Worm (Caenorhabditis elegans) whole organism, mixed stage, embryonic: ENCODE data around the gene str-236.

Source experiments
- elt-3 ChIP-seq: fragments of 150-350 bp; optimal IDR thresholded peaks from 2 replicates; lab custom pipeline; 2014; ENCODE audit warnings: missing biosample characterization, missing genetic modification characterization
- ham-2 ChIP-seq: fragments of 200-800 bp; sonication (Bioruptor generic); optimal IDR thresholded peaks from 2 replicates; lab custom pipeline; 2018; ENCODE audit warnings: mild to moderate bottlenecking, missing genetic modification characterization, missing compliant biosample characterization
- lin-13 ChIP-seq: fragments of 150-350 bp; optimal IDR thresholded peaks from 2 replicates; lab custom pipeline; 2014; ENCODE audit warnings: missing biosample characterization, missing genetic modification characterization
- lsy-2 ChIP-seq: fragments of 150-350 bp; optimal IDR thresholded peaks from 2 replicates; lab custom pipeline; 2014; ENCODE audit warnings: missing biosample characterization, missing genetic modification characterization
- nhr-2 ChIP-seq: fragments of 150-350 bp; optimal IDR thresholded peaks from 2 replicates; lab custom pipeline; 2014; ENCODE audit warnings: missing biosample characterization, missing genetic modification characterization
- nhr-237 ChIP-seq: fragments of 150-350 bp; optimal IDR thresholded peaks from 2 replicates; lab custom pipeline; 2014; ENCODE audit warnings: missing biosample characterization, missing genetic modification characterization
- pha-4 ChIP-seq: fragments of 150-350 bp; optimal IDR thresholded peaks from 2 replicates; lab custom pipeline; 2018; ENCODE audit warnings: missing biosample characterization, missing genetic modification reagents, missing genetic modification characterization
- snpc-4 ChIP-seq: fragments of 150-350 bp; optimal IDR thresholded peaks from 2 replicates; lab custom pipeline; 2014; ENCODE audit warnings: missing biosample characterization, missing genetic modification characterization
- sptf-1 ChIP-seq: sonication (generic microtip); optimal IDR thresholded peaks from 2 replicates; lab custom pipeline; 2017; ENCODE audit warnings: mild to moderate bottlenecking, missing genetic modification characterization, moderate library complexity, missing compliant biosample characterization
- tbx-8 ChIP-seq: fragments of 200-800 bp; sonication (Bioruptor generic); optimal IDR thresholded peaks from 2 replicates; lab custom pipeline; 2018; ENCODE audit warnings: mild to moderate bottlenecking, missing genetic modification characterization, moderate library complexity, missing compliant biosample characterization
- unc-62 ChIP-seq: fragments of 150-350 bp; optimal IDR thresholded peaks from 2 replicates; lab custom pipeline; 2014; ENCODE audit warnings: missing biosample characterization, missing genetic modification reagents, missing genetic modification characterization
- zip-8 ChIP-seq: fragments of 150-350 bp; optimal IDR thresholded peaks from 2 replicates; lab custom pipeline; 2014; ENCODE audit warnings: missing biosample characterization, missing genetic modification characterization
- ztf-11 ChIP-seq: fragments of 150-350 bp; optimal IDR thresholded peaks from 2 replicates; lab custom pipeline; 2014; ENCODE audit warnings: missing biosample characterization, missing genetic modification characterization

DNA sequence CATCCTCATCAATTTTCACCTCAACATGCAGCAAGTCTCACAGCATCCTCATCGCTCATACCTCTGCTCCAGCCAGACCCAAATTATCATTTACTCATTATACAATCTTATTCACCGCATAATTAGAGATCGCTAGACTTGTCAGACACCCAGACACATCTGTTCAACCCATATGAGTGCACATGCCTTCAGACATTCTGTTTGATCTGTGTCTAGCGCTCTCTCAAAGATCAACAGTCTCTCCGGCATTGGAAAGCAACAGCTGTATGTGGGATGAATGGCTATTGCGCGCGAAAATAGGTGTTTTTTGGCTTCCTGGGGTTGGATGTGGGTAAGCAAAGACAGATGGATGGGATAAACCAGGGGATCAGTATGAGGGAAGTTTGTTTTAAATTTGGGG, 44.7 kb upstream of the str-236 start:
- no peak for TF ChIP-seq lin-13
- no peak for TF ChIP-seq lsy-2
- TF ChIP-seq nhr-237 (tag; lab: Kevin White, UChicago) = no peak
- TF ChIP-seq ztf-11 (tag; lab: Kevin White, UChicago) = no peak
- TF ChIP-seq tbx-8 (GFP tag; lab: Kevin White, UChicago) = no peak
- TF ChIP-seq zip-8 = no peak
- TF ChIP-seq elt-3 (tag; lab: Kevin White, UChicago) = no peak
- TF ChIP-seq unc-62 (GFP tag; lab: Kevin White, UChicago) = peak; percentile 18
- TF ChIP-seq ham-2 (GFP tag; lab: Kevin White, UChicago) = no peak
- TF ChIP-seq sptf-1 (tag; lab: Kevin White, UChicago) = no peak
- no peak for TF ChIP-seq pha-4
- peak; percentile 66 for TF ChIP-seq nhr-2 (tag; lab: Kevin White, UChicago)
- TF ChIP-seq snpc-4 (tag; lab: Kevin White, UChicago) = no peak
